Worm (Caenorhabditis elegans): ENCODE results near the gene dnj-24.

DNA sequence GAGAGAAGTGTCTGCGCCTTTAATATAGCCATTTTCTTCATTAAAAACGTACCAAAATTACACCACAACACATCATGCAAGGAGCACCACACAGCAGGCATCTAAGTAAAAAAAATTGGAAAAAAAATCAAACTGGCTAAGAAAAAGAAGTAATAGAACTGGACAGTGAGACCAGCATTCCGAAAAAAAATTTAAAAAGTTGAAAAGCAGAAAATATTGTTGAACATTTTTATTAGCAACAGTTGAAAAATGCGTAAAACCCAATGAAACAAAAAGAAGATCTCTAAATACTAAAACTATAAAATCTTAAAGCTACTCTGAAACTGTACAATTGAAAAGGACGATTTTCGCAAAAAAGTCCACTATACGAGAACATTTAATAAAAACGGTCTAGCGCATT lies 41.8 kb downstream of the dnj-24 start, which contains the start of gene Y32H12A.6:
- TF ChIP-seq ceh-22 (tag; optimal IDR thresholded peaks at IDR 0.05) (no peak), unc-55 (GFP tag; optimal IDR thresholded peaks at IDR 0.05) (no peak), F13H6.1 (tag; optimal IDR thresholded peaks at IDR 0.05) (no peak), pag-3 (tag; optimal IDR thresholded peaks at IDR 0.05; ENCODE audit: borderline replicate concordance) (no peak), ceh-31 (tag; optimal IDR thresholded peaks at IDR 0.05) (no peak), ets-4 (tag; optimal IDR thresholded peaks at IDR 0.05) (no peak), ceh-48 (tag; optimal IDR thresholded peaks at IDR 0.05) (no peak), nhr-11 (tag; optimal IDR thresholded peaks at IDR 0.05) (no peak), unc-42 (tag; optimal IDR thresholded peaks at IDR 0.05) (no peak), ama-1 (optimal IDR thresholded peaks at IDR 0.05) (no peak), tbx-2 (tag; optimal IDR thresholded peaks at IDR 0.05) (no peak), pha-4 (tag; optimal IDR thresholded peaks at IDR 0.05) (no peak)
